Worm (Caenorhabditis elegans): ENCODE data around the gene phyh-1.

phyh-1 gene

ce11 chrIV:17248538-17248937 is 10.7 kb downstream of the phyh-1 start:
- TF ChIP-seq ztf-11 (tag; optimal IDR thresholded peaks at IDR 0.05) (no peak), ceh-90 (tag; optimal IDR thresholded peaks at IDR 0.05) (no peak), mab-9 (GFP tag; IDR thresholded peaks at IDR 0.05) (no peak), elt-3 (tag; optimal IDR thresholded peaks at IDR 0.05) (no peak), sox-4 (tag; optimal IDR thresholded peaks at IDR 0.05) (no peak), nhr-90 (tag; optimal IDR thresholded peaks at IDR 0.05; ENCODE audit: poor library complexity) (no peak), pqm-1 (tag; optimal IDR thresholded peaks at IDR 0.05) (no peak), mep-1 (tag; optimal IDR thresholded peaks at IDR 0.05) (no peak), vab-15 (tag; optimal IDR thresholded peaks at IDR 0.05) (no peak), dsc-1 (tag; optimal IDR thresholded peaks at IDR 0.05) (no peak), dpl-1 (GFP tag; optimal IDR thresholded peaks at IDR 0.05) (no peak), Y116A8C.19 (tag; optimal IDR thresholded peaks at IDR 0.05; ENCODE audit: borderline replicate concordance) (no peak), lsy-2 (tag; optimal IDR thresholded peaks at IDR 0.05) (no peak), tlp-1 (tag; optimal IDR thresholded peaks at IDR 0.05) (no peak)

- TF ChIP-seq nhr-76 (tag; optimal IDR thresholded peaks at IDR 0.05) (no peak), nhr-85 (tag) (peak; percentile 46), fos-1 (tag; optimal IDR thresholded peaks at IDR 0.05) (no peak), lir-3 (tag; optimal IDR thresholded peaks at IDR 0.05; ENCODE audit: poor library complexity) (no peak), zip-4 (GFP tag; optimal IDR thresholded peaks at IDR 0.05) (no peak), efl-1 (optimal IDR thresholded peaks at IDR 0.05) (no peak), efl-1 (GFP tag; optimal IDR thresholded peaks at IDR 0.05 in 1 of 2) (peak in 1 of 2 experiments; percentile 73), unc-30 (tag; optimal IDR thresholded peaks at IDR 0.05) (no peak), unc-62 (GFP tag; optimal IDR thresholded peaks at IDR 0.05) (no peak)
Measured at ce11 chrIV:17247184-17247583, 12.0 kb downstream of the phyh-1 start.

- TF ChIP-seq ama-1 (optimal IDR thresholded peaks at IDR 0.05) (no peak), lin-35 (GFP tag; optimal IDR thresholded peaks at IDR 0.05) (peak in 1 of 2 experiments; percentile 67), lir-3 (tag; optimal IDR thresholded peaks at IDR 0.05; ENCODE audit: poor library complexity) (no peak), zip-4 (GFP tag; optimal IDR thresholded peaks at IDR 0.05) (no peak), fkh-10 (GFP tag; optimal IDR thresholded peaks at IDR 0.05) (no peak), nhr-90 (tag; optimal IDR thresholded peaks at IDR 0.05; ENCODE audit: poor library complexity) (peak; percentile 21), nhr-20 (tag; optimal IDR thresholded peaks at IDR 0.05) (peak; percentile 37), elt-2 (tag; optimal IDR thresholded peaks at IDR 0.05) (peak; percentile 99), ceh-90 (tag; optimal IDR thresholded peaks at IDR 0.05) (no peak), pqm-1 (tag; optimal IDR thresholded peaks at IDR 0.05) (peak; percentile 95), nhr-71 (tag; optimal IDR thresholded peaks at IDR 0.05) (no peak), jun-1 (tag; optimal IDR thresholded peaks at IDR 0.05) (peak; percentile 62), unc-30 (tag; optimal IDR thresholded peaks at IDR 0.05) (no peak), nhr-77 (tag; optimal IDR thresholded peaks at IDR 0.05) (no peak), nhr-237 (tag; optimal IDR thresholded peaks at IDR 0.05) (no peak), isw-1 (GFP tag; IDR thresholded peaks at IDR 0.05) (no peak), tlp-1 (tag; optimal IDR thresholded peaks at IDR 0.05) (no peak), hlh-17 (GFP tag; optimal IDR thresholded peaks at IDR 0.05; ENCODE audit: borderline replicate concordance) (no peak), unc-130 (tag; optimal IDR thresholded peaks at IDR 0.05) (no peak), swsn-7 (tag; optimal IDR thresholded peaks at IDR 0.05) (no peak), ceh-88 (GFP tag; IDR thresholded peaks at IDR 0.05) (no peak), fos-1 (tag; optimal IDR thresholded peaks at IDR 0.05) (no peak), nhr-76 (tag; optimal IDR thresholded peaks at IDR 0.05) (no peak), dsc-1 (tag; optimal IDR thresholded peaks at IDR 0.05) (no peak), ceh-63 (GFP tag; optimal IDR thresholded peaks at IDR 0.05) (no peak), irx-1 (tag; optimal IDR thresholded peaks at IDR 0.05) (no peak), lsy-2 (tag; optimal IDR thresholded peaks at IDR 0.05) (no peak), nhr-85 (tag) (no peak), egl-27 (tag; optimal IDR thresholded peaks at IDR 0.05) (no peak), blmp-1 (tag; optimal IDR thresholded peaks at IDR 0.05) (no peak), snpc-4 (tag; optimal IDR thresholded peaks at IDR 0.05) (no peak), ces-1 (GFP tag; optimal IDR thresholded peaks at IDR 0.05) (no peak), ceh-82 (tag; optimal IDR thresholded peaks at IDR 0.05) (no peak), rnt-1 (tag; optimal IDR thresholded peaks at IDR 0.05) (no peak), efl-1 (optimal IDR thresholded peaks at IDR 0.05) (no peak), efl-1 (GFP tag; optimal IDR thresholded peaks at IDR 0.05 in 1 of 2) (no peak), nhr-84 (tag; optimal IDR thresholded peaks at IDR 0.05) (no peak), xbp-1 (tag; optimal IDR thresholded peaks at IDR 0.05) (no peak), nhr-19 (GFP tag; conservative IDR thresholded peaks at IDR 0.05) (no peak), nhr-12 (tag; optimal IDR thresholded peaks at IDR 0.05) (no peak)
Measured at ce11 chrIV:17245200-17245599, 14.0 kb downstream of the phyh-1 start, which contains the start of gene ZK550.2. ZK550.2 (plus strand) TSS chrIV:17245584.

Data from whole organism, L1 larva.